Worm (Caenorhabditis elegans) whole organism, mixed stage, embryonic: ENCODE data around the gene pef-1.

Experiments used
- blmp-1 ChIP-seq: fragments of 150-350 bp; optimal IDR thresholded peaks from 2 replicates; lab custom pipeline; 2014; ENCODE audit warnings: missing biosample characterization, missing genetic modification characterization
- elt-1 ChIP-seq: sonication (generic microtip); optimal IDR thresholded peaks from 2 replicates; lab custom pipeline; 2017; ENCODE audit warnings: missing genetic modification characterization, mild to moderate bottlenecking, missing compliant biosample characterization, antibody characterized with exemption, moderate library complexity, borderline replicate concordance; ENCODE audit not compliant: insufficient read depth
- elt-3 ChIP-seq: fragments of 150-350 bp; optimal IDR thresholded peaks from 2 replicates; lab custom pipeline; 2014; ENCODE audit warnings: missing biosample characterization, missing genetic modification characterization
- flh-1 ChIP-seq: fragments of 200-800 bp; sonication (Bioruptor generic); optimal IDR thresholded peaks from 2 replicates; lab custom pipeline; 2018; ENCODE audit warnings: mild to moderate bottlenecking, missing genetic modification characterization, moderate library complexity, missing compliant biosample characterization
- mep-1 ChIP-seq: fragments of 150-350 bp; optimal IDR thresholded peaks from 2 replicates; lab custom pipeline; 2017; ENCODE audit warnings: missing biosample characterization, missing genetic modification reagents, missing genetic modification characterization, inconsistent platforms
- nhr-237 ChIP-seq: fragments of 150-350 bp; optimal IDR thresholded peaks from 2 replicates; lab custom pipeline; 2014; ENCODE audit warnings: missing biosample characterization, missing genetic modification characterization
- nhr-28 ChIP-seq: fragments of 150-350 bp; optimal IDR thresholded peaks from 2 replicates; lab custom pipeline; 2014; ENCODE audit warnings: missing biosample characterization, missing genetic modification characterization
- nhr-76 ChIP-seq: sonication (generic microtip); optimal IDR thresholded peaks from 2 replicates; lab custom pipeline; 2017; ENCODE audit warnings: missing biosample characterization, missing genetic modification characterization
- snpc-4 ChIP-seq: fragments of 150-350 bp; optimal IDR thresholded peaks from 2 replicates; lab custom pipeline; 2014; ENCODE audit warnings: missing biosample characterization, missing genetic modification characterization
- tbx-8 ChIP-seq: fragments of 200-800 bp; sonication (Bioruptor generic); optimal IDR thresholded peaks from 2 replicates; lab custom pipeline; 2018; ENCODE audit warnings: mild to moderate bottlenecking, missing genetic modification characterization, moderate library complexity, missing compliant biosample characterization
- ztf-11 ChIP-seq: fragments of 150-350 bp; optimal IDR thresholded peaks from 2 replicates; lab custom pipeline; 2014; ENCODE audit warnings: missing biosample characterization, missing genetic modification characterization

DNA sequence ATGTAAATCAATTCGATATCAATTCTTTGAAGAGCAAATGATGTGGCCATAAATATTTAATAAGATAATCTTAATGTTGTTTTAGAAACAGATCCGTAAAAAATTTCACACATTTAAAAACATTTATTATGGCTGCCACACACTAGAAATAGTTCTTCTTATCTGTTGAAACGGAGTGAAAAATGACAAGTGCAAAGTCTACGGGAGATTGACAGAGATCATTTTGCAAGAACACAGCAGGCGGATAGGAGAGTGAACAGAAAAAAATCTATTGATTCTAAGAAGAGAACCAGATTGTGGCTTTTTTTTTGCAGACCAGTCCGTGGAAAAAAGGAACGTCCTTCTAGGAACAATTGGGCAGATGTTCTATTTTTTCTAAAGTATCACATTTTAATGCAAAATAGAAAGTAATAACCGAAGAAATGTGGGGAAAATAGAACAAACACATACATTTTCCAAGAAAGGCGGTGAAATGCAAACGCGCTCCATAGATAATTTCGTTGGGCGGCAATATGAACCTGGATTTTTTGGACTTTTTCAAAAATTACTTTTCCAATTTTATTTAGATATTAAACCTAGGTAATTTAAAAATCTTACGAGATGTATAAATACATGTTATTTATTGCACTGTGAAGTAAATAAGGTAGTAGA, 24.4 kb downstream of the pef-1 start:
- TF ChIP-seq blmp-1 (no peak), nhr-28 (no peak), elt-3 (tag; lab: Kevin White, UChicago) (no peak), ztf-11 (no peak), mep-1 (tag; lab: Kevin White, UChicago) (no peak), nhr-76 (no peak), tbx-8 (GFP tag; lab: Kevin White, UChicago) (no peak), snpc-4 (tag; lab: Kevin White, UChicago) (no peak), elt-1 (tag; lab: Kevin White, UChicago) (no peak), nhr-237 (tag; lab: Kevin White, UChicago) (no peak), flh-1 (GFP tag; lab: Kevin White, UChicago) (no peak)
